Worm (Caenorhabditis elegans): Measurements from ENCODE around the gene syf-2.

syf-2 gene

ce11 chrIII:7179538-7180301, 17.8 kb upstream of the syf-2 start, which contains the start of the genes rps-14 and rpl-36 (continued):
- TF ChIP-seq lsy-2 (tag; optimal IDR thresholded peaks at IDR 0.05) (peak; percentile 86), elt-1 (tag; optimal IDR thresholded peaks at IDR 0.05; ENCODE audit: borderline replicate concordance, insufficient read depth) (no peak)

ce11 chrIII:7178497-7178896, 16.6 kb upstream of the syf-2 start:
- TF ChIP-seq nhr-28 (tag; optimal IDR thresholded peaks at IDR 0.05) (no peak), blmp-1 (tag; optimal IDR thresholded peaks at IDR 0.05) (no peak), sptf-1 (tag; optimal IDR thresholded peaks at IDR 0.05) (no peak), pha-4 (tag; optimal IDR thresholded peaks at IDR 0.05) (no peak), unc-39 (tag; optimal IDR thresholded peaks at IDR 0.05) (no peak), ztf-11 (tag; optimal IDR thresholded peaks at IDR 0.05) (no peak), ham-2 (GFP tag; optimal IDR thresholded peaks at IDR 0.05) (no peak), tbx-8 (GFP tag; optimal IDR thresholded peaks at IDR 0.05) (no peak), lsy-2 (tag; optimal IDR thresholded peaks at IDR 0.05) (no peak), lin-32 (GFP tag; optimal IDR thresholded peaks at IDR 0.05) (no peak), flh-1 (GFP tag; optimal IDR thresholded peaks at IDR 0.05) (no peak), elt-1 (tag; optimal IDR thresholded peaks at IDR 0.05; ENCODE audit: borderline replicate concordance, insufficient read depth) (no peak), elt-3 (tag; optimal IDR thresholded peaks at IDR 0.05) (no peak), nhr-76 (tag; optimal IDR thresholded peaks at IDR 0.05) (no peak), nhr-2 (tag; optimal IDR thresholded peaks at IDR 0.05) (no peak)

ce11 chrIII:7170090-7170489, 8.2 kb upstream of the syf-2 start:
- TF ChIP-seq sem-2 (GFP tag; optimal IDR thresholded peaks at IDR 0.05) (no peak), snpc-4 (tag; optimal IDR thresholded peaks at IDR 0.05) (no peak), pha-4 (tag; optimal IDR thresholded peaks at IDR 0.05) (no peak), nhr-12 (tag; optimal IDR thresholded peaks at IDR 0.05) (no peak), M03D4.4 (tag; optimal IDR thresholded peaks at IDR 0.05) (no peak), cnd-1 (tag; optimal IDR thresholded peaks at IDR 0.05) (no peak), ceh-39 (tag; optimal IDR thresholded peaks at IDR 0.05) (no peak), unc-39 (tag; optimal IDR thresholded peaks at IDR 0.05) (no peak), nhr-76 (tag; optimal IDR thresholded peaks at IDR 0.05) (no peak), nhr-237 (tag; optimal IDR thresholded peaks at IDR 0.05) (no peak), blmp-1 (tag; optimal IDR thresholded peaks at IDR 0.05) (no peak), elt-1 (tag; optimal IDR thresholded peaks at IDR 0.05; ENCODE audit: borderline replicate concordance, insufficient read depth) (no peak), mab-5 (tag; optimal IDR thresholded peaks at IDR 0.05) (no peak)

ce11 chrIII:7167568-7167937, 5.6 kb upstream of the syf-2 start, which contains the start of gene acs-4:
Gene acs-4, plus strand, starts transcription at chrIII:7167838.
- no peak for TF ChIP-seq mep-1 (tag; optimal IDR thresholded peaks at IDR 0.05)
- no peak for TF ChIP-seq cnd-1 (tag; optimal IDR thresholded peaks at IDR 0.05)
- no peak for TF ChIP-seq hlh-1 (tag; optimal IDR thresholded peaks at IDR 0.05)
- no peak for TF ChIP-seq bed-3 (GFP tag; optimal IDR thresholded peaks at IDR 0.05)
- TF ChIP-seq sptf-1 (tag; optimal IDR thresholded peaks at IDR 0.05): no peak
- TF ChIP-seq nhr-76 (tag; optimal IDR thresholded peaks at IDR 0.05): no peak
- no peak for TF ChIP-seq nhr-237 (tag; optimal IDR thresholded peaks at IDR 0.05)
- no peak for TF ChIP-seq mab-5 (tag; optimal IDR thresholded peaks at IDR 0.05)
- TF ChIP-seq tbx-8 (GFP tag; optimal IDR thresholded peaks at IDR 0.05): no peak
- TF ChIP-seq lsy-2 (tag; optimal IDR thresholded peaks at IDR 0.05): no peak
- TF ChIP-seq ztf-11 (tag; optimal IDR thresholded peaks at IDR 0.05): no peak

- no peak for TF ChIP-seq sptf-1 (tag; optimal IDR thresholded peaks at IDR 0.05)
- no peak for TF ChIP-seq ceh-39 (tag; optimal IDR thresholded peaks at IDR 0.05)
- no peak for TF ChIP-seq nhr-28 (tag; optimal IDR thresholded peaks at IDR 0.05)
- TF ChIP-seq unc-39 (tag; optimal IDR thresholded peaks at IDR 0.05): no peak
- peak; percentile 6 for TF ChIP-seq nhr-237 (tag; optimal IDR thresholded peaks at IDR 0.05)
- no peak for TF ChIP-seq elt-1 (tag; optimal IDR thresholded peaks at IDR 0.05; ENCODE audit: borderline replicate concordance, insufficient read depth)
- no peak for TF ChIP-seq blmp-1 (tag; optimal IDR thresholded peaks at IDR 0.05)
- peak; percentile 11 for TF ChIP-seq drap-1 (GFP tag; optimal IDR thresholded peaks at IDR 0.05)
- no peak for TF ChIP-seq mep-1 (tag; optimal IDR thresholded peaks at IDR 0.05)
- TF ChIP-seq mab-5 (tag; optimal IDR thresholded peaks at IDR 0.05): no peak
These were observed 5.0 kb upstream of the syf-2 start for ce11 chrIII:7166664-7167567.

Data from whole organism, mixed stage, embryonic.